Worm (Caenorhabditis elegans): ENCODE data around the gene srh-241.
A peak's percentile ranks its signal among the peaks of the same experiment; 100 is the strongest.

Gene srh-241

ce11 chrV:2845771-2846170 is 23.6 kb downstream of the srh-241 start, which contains the start of gene srj-44:
TSS of gene srj-44 (minus strand) at chrV:2845871.
- no peak for TF ChIP-seq efl-1 (optimal IDR thresholded peaks at IDR 0.05)
- TF ChIP-seq efl-1 (GFP tag; optimal IDR thresholded peaks at IDR 0.05 in 1 of 2): peak in 1 of 2 experiments; percentile 29
- no peak for TF ChIP-seq rnt-1 (tag; optimal IDR thresholded peaks at IDR 0.05)
- no peak for TF ChIP-seq nhr-20 (tag; optimal IDR thresholded peaks at IDR 0.05)

- TF ChIP-seq sox-4 (tag; optimal IDR thresholded peaks at IDR 0.05) (no peak), skn-1 (tag; optimal IDR thresholded peaks at IDR 0.05) (no peak), nhr-28 (tag; optimal IDR thresholded peaks at IDR 0.05) (no peak), nhr-84 (tag; optimal IDR thresholded peaks at IDR 0.05) (no peak), sup-37 (GFP tag; optimal IDR thresholded peaks at IDR 0.05) (no peak), mdl-1 (tag; optimal IDR thresholded peaks at IDR 0.05) (no peak)
These were observed 32.9 kb downstream of the srh-241 start, which contains the start of gene srj-45 for ce11 chrV:2836501-2836900. TSS of gene srj-45 (minus strand) at chrV:2836601.

DNA sequence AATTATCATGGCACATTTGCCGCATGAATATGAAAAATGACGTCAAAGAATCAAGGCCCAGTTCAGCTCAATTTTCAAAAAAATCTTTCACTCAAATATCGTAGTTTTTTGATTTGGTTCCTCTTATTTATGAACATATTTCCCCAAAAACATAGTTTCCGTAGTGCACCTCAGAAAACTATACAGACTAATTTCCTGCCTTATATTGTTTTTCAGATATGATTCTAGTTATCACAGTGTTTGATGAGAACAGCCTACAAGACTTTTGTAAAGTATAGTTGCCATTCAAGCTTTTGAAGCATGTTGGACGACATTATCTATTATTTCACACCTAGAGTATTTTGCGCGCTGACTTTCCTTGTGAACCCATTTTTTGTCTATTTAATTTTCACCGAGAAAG is 36.7 kb downstream of the srh-241 start, which contains the start of gene srj-50:
TSS of gene srj-50 (plus strand) at position 301 of the 400 bp plus-strand sequence.
- TF ChIP-seq skn-1 (tag; optimal IDR thresholded peaks at IDR 0.05): no peak
- TF ChIP-seq unc-86 (tag; optimal IDR thresholded peaks at IDR 0.05): no peak
- no peak for TF ChIP-seq dpl-1 (GFP tag; optimal IDR thresholded peaks at IDR 0.05)
- no peak for TF ChIP-seq snpc-4 (tag; optimal IDR thresholded peaks at IDR 0.05)
- TF ChIP-seq mef-2 (tag; optimal IDR thresholded peaks at IDR 0.05): no peak
- TF ChIP-seq nhr-12 (tag; optimal IDR thresholded peaks at IDR 0.05): no peak
- TF ChIP-seq egl-13 (tag; optimal IDR thresholded peaks at IDR 0.05): no peak
- no peak for TF ChIP-seq lin-39 (tag; optimal IDR thresholded peaks at IDR 0.05)
- TF ChIP-seq lin-14 (GFP tag; optimal IDR thresholded peaks at IDR 0.05): no peak
- TF ChIP-seq elt-3 (tag; optimal IDR thresholded peaks at IDR 0.05): no peak
- TF ChIP-seq hlh-17 (GFP tag; optimal IDR thresholded peaks at IDR 0.05; ENCODE audit: borderline replicate concordance): no peak
- TF ChIP-seq grh-1 (GFP tag; IDR thresholded peaks at IDR 0.05): no peak
- TF ChIP-seq snu-23 (GFP tag; optimal IDR thresholded peaks at IDR 0.05): no peak

DNA sequence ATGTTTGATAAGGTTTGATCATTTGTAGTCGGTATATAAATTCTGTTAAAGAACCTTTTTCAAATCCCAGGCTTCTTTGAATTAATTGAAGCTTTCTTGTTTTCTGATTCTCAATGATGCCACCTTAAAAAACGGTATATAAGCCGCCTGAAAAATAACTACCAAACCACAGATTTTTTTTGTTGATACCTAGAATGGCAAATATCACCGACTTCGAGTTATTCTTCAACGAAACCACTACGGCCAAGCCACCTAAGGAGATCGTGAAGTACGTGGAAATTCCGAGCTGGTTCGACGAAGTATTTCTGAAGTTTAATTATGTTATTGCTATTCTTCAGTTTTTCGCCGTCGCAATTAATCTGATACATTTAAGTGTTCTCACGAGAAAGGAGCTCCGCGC is 38.6 kb downstream of the srh-241 start, which contains the start of gene srw-2:
TSS of gene srw-2 (plus strand) at position 62 of the 400 bp plus-strand sequence.
- TF ChIP-seq nhr-85 (tag) (no peak), tlp-1 (tag; optimal IDR thresholded peaks at IDR 0.05) (no peak), egl-27 (tag; optimal IDR thresholded peaks at IDR 0.05) (no peak), pqm-1 (tag; optimal IDR thresholded peaks at IDR 0.05) (no peak), pax-3 (tag; optimal IDR thresholded peaks at IDR 0.05) (no peak), ceh-63 (GFP tag; optimal IDR thresholded peaks at IDR 0.05) (no peak), egl-13 (tag; optimal IDR thresholded peaks at IDR 0.05) (no peak), F16B12.6 (tag; optimal IDR thresholded peaks at IDR 0.05) (no peak), ets-5 (GFP tag; IDR thresholded peaks at IDR 0.05) (no peak), fkh-10 (GFP tag; optimal IDR thresholded peaks at IDR 0.05) (no peak), lin-15B (tag; optimal IDR thresholded peaks at IDR 0.05) (no peak), nhr-12 (tag; optimal IDR thresholded peaks at IDR 0.05) (no peak), skn-1 (tag; optimal IDR thresholded peaks at IDR 0.05) (no peak), unc-62 (GFP tag; optimal IDR thresholded peaks at IDR 0.05) (no peak), nhr-47 (tag; optimal IDR thresholded peaks at IDR 0.05) (no peak), lir-3 (tag; optimal IDR thresholded peaks at IDR 0.05; ENCODE audit: poor library complexity) (no peak), swsn-7 (tag; optimal IDR thresholded peaks at IDR 0.05) (no peak), mep-1 (tag; optimal IDR thresholded peaks at IDR 0.05) (no peak), dsc-1 (tag; optimal IDR thresholded peaks at IDR 0.05) (no peak), lin-35 (GFP tag; optimal IDR thresholded peaks at IDR 0.05) (no peak)

Data from whole organism, L1 larva.